Fruit fly (Drosophila melanogaster) whole organism, embryonic: ENCODE data around the gene Muc30E.
A peak's percentile ranks its signal among the peaks of the same experiment; 100 is the strongest.

Experiments
- Adf1 ChIP-seq: fragments of 200-800 bp; sonication (Bioruptor generic); IDR thresholded peaks from 2 replicates; pipeline ENCODE4 v1.3.6; 2022; ENCODE audit warnings: missing biosample characterization, missing genetic modification characterization
- Atf6 ChIP-seq: fragments of 200-800 bp; sonication (Bioruptor generic); IDR thresholded peaks from 2 replicates; pipeline ENCODE4 v1.3.6; 2022; ENCODE audit warnings: missing biosample characterization, missing genetic modification characterization
- BtbVII ChIP-seq: fragments of 200-800 bp; sonication (Bioruptor generic); optimal IDR thresholded peaks from 3 replicates; lab custom pipeline; 2017; ENCODE audit warnings: missing biosample characterization, mild to moderate bottlenecking, missing genetic modification characterization
- CG10431 ChIP-seq: fragments of 200-800 bp; sonication (Bioruptor generic); optimal IDR thresholded peaks from 3 replicates; lab custom pipeline; 2018; ENCODE audit warnings: missing biosample characterization, mild to moderate bottlenecking, missing genetic modification characterization
- CG10565 ChIP-seq: fragments of 200-800 bp; sonication (Bioruptor generic); optimal IDR thresholded peaks from 3 replicates; lab custom pipeline; 2016; ENCODE audit warnings: missing biosample characterization, mild to moderate bottlenecking, missing genetic modification characterization
- CG11695 ChIP-seq: fragments of 200-800 bp; sonication (Bioruptor generic); IDR thresholded peaks from 3 replicates; pipeline ENCODE4 v1.3.6; 2022; ENCODE audit warnings: missing biosample characterization, missing genetic modification characterization
- CG12769 ChIP-seq: fragments of 200-800 bp; sonication (Bioruptor generic); optimal IDR thresholded peaks from 2 replicates; lab custom pipeline; 2019; ENCODE audit warnings: missing biosample characterization, mild to moderate bottlenecking, missing genetic modification characterization, moderate library complexity
- CG15514 ChIP-seq: fragments of 200-800 bp; sonication (Bioruptor generic); optimal IDR thresholded peaks from 3 replicates; lab custom pipeline; 2017; ENCODE audit warnings: missing biosample characterization, missing genetic modification characterization, mild to moderate bottlenecking, moderate library complexity, missing genetic modification reagents
- CG16815 ChIP-seq: fragments of 200-800 bp; sonication (Bioruptor generic); optimal IDR thresholded peaks from 3 replicates; lab custom pipeline; 2017; ENCODE audit warnings: missing biosample characterization, mild to moderate bottlenecking, missing genetic modification characterization
- CG18599 ChIP-seq: fragments of 200-800 bp; sonication (Bioruptor generic); optimal IDR thresholded peaks from 3 replicates; lab custom pipeline; 2017; ENCODE audit warnings: missing biosample characterization, missing genetic modification characterization, mild to moderate bottlenecking, moderate library complexity, missing genetic modification reagents
- CG3163 ChIP-seq: fragments of 200-800 bp; sonication (Bioruptor generic); optimal IDR thresholded peaks from 3 replicates; lab custom pipeline; 2016; ENCODE audit warnings: missing biosample characterization, missing genetic modification characterization
- CG32532 ChIP-seq: fragments of 200-800 bp; sonication (Bioruptor generic); IDR thresholded peaks from 2 replicates; pipeline ENCODE4 v1.3.6; 2022; ENCODE audit warnings: missing biosample characterization, missing genetic modification characterization
- CG34376 ChIP-seq: fragments of 200-800 bp; sonication (Bioruptor generic); optimal IDR thresholded peaks from 2 replicates; lab custom pipeline; 2018; ENCODE audit warnings: missing biosample characterization, mild to moderate bottlenecking, missing genetic modification characterization
- CG34422 ChIP-seq: fragments of 200-800 bp; sonication (Bioruptor generic); IDR thresholded peaks from 3 replicates; pipeline ENCODE4 v1.3.6; 2022; ENCODE audit warnings: missing biosample characterization, missing genetic modification characterization
- CG3847 ChIP-seq: fragments of 200-800 bp; sonication (Bioruptor generic); IDR thresholded peaks from 2 replicates; pipeline ENCODE4 v1.3.6; 2022; ENCODE audit warnings: missing biosample characterization, missing genetic modification characterization
- CG3995 ChIP-seq: fragments of 200-800 bp; sonication (Bioruptor generic); optimal IDR thresholded peaks from 3 replicates; lab custom pipeline; 2016; ENCODE audit warnings: missing biosample characterization, missing genetic modification characterization
- CG5953 ChIP-seq: fragments of 200-800 bp; sonication (Bioruptor generic); IDR thresholded peaks from 2 replicates; pipeline ENCODE4 v1.3.6; 2022; ENCODE audit warnings: missing biosample characterization, missing genetic modification characterization
- CG6175 ChIP-seq: fragments of 200-800 bp; sonication (Bioruptor generic); IDR thresholded peaks from 3 replicates; pipeline ENCODE4 v1.3.6; 2022; ENCODE audit warnings: missing biosample characterization, missing genetic modification characterization
- CG6689 ChIP-seq: fragments of 200-800 bp; sonication (Bioruptor generic); IDR thresholded peaks from 2 replicates; pipeline ENCODE4 v1.3.6; 2022; ENCODE audit warnings: missing biosample characterization, missing genetic modification characterization
- CG9817 ChIP-seq: fragments of 200-800 bp; sonication (Bioruptor generic); optimal IDR thresholded peaks from 2 replicates; lab custom pipeline; 2018; ENCODE audit warnings: missing biosample characterization, mild to moderate bottlenecking, missing genetic modification characterization, moderate library complexity
- CrebB ChIP-seq: fragments of 200-800 bp; sonication (Bioruptor generic); optimal IDR thresholded peaks from 3 replicates; lab custom pipeline; 2018; ENCODE audit warnings: missing biosample characterization, mild to moderate bottlenecking, missing genetic modification characterization
- Dref ChIP-seq: fragments of 200-800 bp; sonication (Bioruptor generic); IDR thresholded peaks from 2 replicates; pipeline ENCODE4 v1.3.6; 2022; ENCODE audit warnings: missing biosample characterization, missing genetic modification characterization
- E2f1 ChIP-seq: fragments of 200-800 bp; sonication (Bioruptor generic); IDR thresholded peaks from 2 replicates; pipeline ENCODE4 v1.3.6; 2022; ENCODE audit warnings: missing biosample characterization, missing genetic modification characterization
- Hey ChIP-seq: fragments of 200-800 bp; sonication (Bioruptor generic); optimal IDR thresholded peaks from 3 replicates; lab custom pipeline; 2018; ENCODE audit warnings: missing biosample characterization, mild to moderate bottlenecking, missing genetic modification characterization
- Hr39 ChIP-seq: fragments of >200 bp; optimal IDR thresholded peaks from 2 replicates; lab custom pipeline; 2017
- Hr78 ChIP-seq, 2 experiments: fragments of 200-800 bp in 1 of 2; fragments of >200 bp in 1 of 2; sonication (Bioruptor generic) in 1 of 2; optimal IDR thresholded peaks; 2 replicates each; lab custom pipeline; 2017 to 2019; ENCODE audit warnings: missing biosample characterization in 2 of 2, missing genetic modification characterization in 2 of 2, mild to moderate bottlenecking in 1 of 2, moderate library complexity in 1 of 2
- Med ChIP-seq: fragments of 200-800 bp; sonication (Bioruptor generic); peaks from one replicate; lab custom pipeline; 2016; ENCODE audit warnings: missing biosample characterization, missing genetic modification characterization, mild to moderate bottlenecking, inconsistent platforms, moderate library complexity
- Mrtf ChIP-seq: fragments of 200-800 bp; sonication (Bioruptor generic); IDR thresholded peaks from 3 replicates; pipeline ENCODE4 v1.3.6; 2022; ENCODE audit warnings: missing biosample characterization, missing genetic modification characterization
- PHDP ChIP-seq: fragments of 200-800 bp; sonication (Bioruptor generic); optimal IDR thresholded peaks from 3 replicates; lab custom pipeline; 2018; ENCODE audit warnings: missing biosample characterization, mild to moderate bottlenecking, missing genetic modification characterization, moderate library complexity
- Rfx ChIP-seq: fragments of 200-800 bp; sonication (Bioruptor generic); IDR thresholded peaks from 2 replicates; pipeline ENCODE4 v1.3.6; 2022; ENCODE audit warnings: missing biosample characterization, missing genetic modification characterization
- Stat92E ChIP-seq, 3 experiments: fragments of >200 bp in 2 of 3; fragments of 200-800 bp in 1 of 3; sonication (Bioruptor generic) in 1 of 3; optimal IDR thresholded peaks; 2 replicates each; lab custom pipeline; 2017 to 2019; ENCODE audit warnings: missing biosample characterization in 3 of 3, missing genetic modification characterization in 3 of 3, mild to moderate bottlenecking in 1 of 3, moderate library complexity in 1 of 3
- Tbp ChIP-seq: fragments of >200 bp; optimal IDR thresholded peaks from 2 replicates; lab custom pipeline; 2018; ENCODE audit warnings: missing biosample characterization, missing genetic modification characterization
- ash1 ChIP-seq: fragments of 200-800 bp; sonication (Bioruptor generic); optimal IDR thresholded peaks from 2 replicates; lab custom pipeline; 2018; ENCODE audit warnings: missing biosample characterization, mild to moderate bottlenecking, missing genetic modification characterization
- bigmax ChIP-seq: fragments of 200-800 bp; sonication (Bioruptor generic); optimal IDR thresholded peaks from 2 replicates; lab custom pipeline; 2018; ENCODE audit warnings: missing biosample characterization, mild to moderate bottlenecking, missing genetic modification characterization
- caup ChIP-seq: fragments of 200-800 bp; sonication (Bioruptor generic); optimal IDR thresholded peaks from 3 replicates; lab custom pipeline; 2017; ENCODE audit warnings: missing biosample characterization, mild to moderate bottlenecking, missing genetic modification characterization, moderate library complexity; ENCODE audit not compliant: severe bottlenecking
- cg ChIP-seq: fragments of 200-800 bp; sonication (Bioruptor generic); optimal IDR thresholded peaks from 3 replicates; lab custom pipeline; 2019; ENCODE audit warnings: missing biosample characterization, mild to moderate bottlenecking, missing genetic modification characterization, moderate library complexity
- ci ChIP-seq: fragments of 200-800 bp; sonication (Bioruptor generic); IDR thresholded peaks from 3 replicates; pipeline ENCODE4 v1.3.6; 2022; ENCODE audit warnings: missing biosample characterization, missing genetic modification characterization
- corto ChIP-seq: fragments of 200-800 bp; sonication (Bioruptor generic); optimal IDR thresholded peaks from 2 replicates; lab custom pipeline; 2016; ENCODE audit warnings: missing biosample characterization, mild to moderate bottlenecking, missing genetic modification characterization, moderate library complexity
- grn ChIP-seq: fragments of 200-800 bp; sonication (Bioruptor generic); optimal IDR thresholded peaks from 3 replicates; lab custom pipeline; 2017; ENCODE audit warnings: missing biosample characterization, missing genetic modification characterization
- kni ChIP-seq: fragments of 200-800 bp; sonication (Bioruptor generic); optimal IDR thresholded peaks from 3 replicates; lab custom pipeline; 2017; ENCODE audit warnings: mild to moderate bottlenecking, missing biosample characterization, missing genetic modification reagents, missing genetic modification characterization
- lbe ChIP-seq: fragments of 200-800 bp; sonication (Bioruptor generic); optimal IDR thresholded peaks from 2 replicates; lab custom pipeline; 2016; ENCODE audit warnings: missing biosample characterization, mild to moderate bottlenecking, missing genetic modification characterization
- mirr ChIP-seq: fragments of 200-800 bp; sonication (Bioruptor generic); optimal IDR thresholded peaks from 3 replicates; lab custom pipeline; 2018; ENCODE audit warnings: missing biosample characterization, mild to moderate bottlenecking, missing genetic modification characterization
- nmo ChIP-seq: fragments of 200-800 bp; sonication (Bioruptor generic); optimal IDR thresholded peaks from 2 replicates; lab custom pipeline; 2018; ENCODE audit warnings: missing biosample characterization, mild to moderate bottlenecking, missing genetic modification characterization, moderate library complexity
- oc ChIP-seq: fragments of 200-800 bp; sonication (Bioruptor generic); optimal IDR thresholded peaks from 2 replicates; lab custom pipeline; 2018; ENCODE audit warnings: missing biosample characterization, mild to moderate bottlenecking, missing genetic modification characterization, moderate library complexity
- pnt ChIP-seq: fragments of 200-800 bp; sonication (Bioruptor generic); optimal IDR thresholded peaks from 3 replicates; lab custom pipeline; 2016; ENCODE audit warnings: missing biosample characterization, missing genetic modification characterization
- pum ChIP-seq: fragments of 200-800 bp; sonication (Bioruptor generic); optimal IDR thresholded peaks from 2 replicates; lab custom pipeline; 2016; ENCODE audit warnings: missing biosample characterization, missing genetic modification characterization
- ranshi ChIP-seq: fragments of 200-800 bp; sonication (Bioruptor generic); IDR thresholded peaks from 2 replicates; pipeline ENCODE4 v1.3.6; 2022; ENCODE audit warnings: missing biosample characterization, missing genetic modification characterization
- sd ChIP-seq: fragments of 200-800 bp; sonication (Bioruptor generic); optimal IDR thresholded peaks from 3 replicates; lab custom pipeline; 2018; ENCODE audit warnings: missing biosample characterization, mild to moderate bottlenecking, missing genetic modification characterization, moderate library complexity
- vfl ChIP-seq: fragments of 200-800 bp; sonication (Bioruptor generic); optimal IDR thresholded peaks from 2 replicates; lab custom pipeline; 2016; ENCODE audit warnings: missing biosample characterization, missing genetic modification characterization
- zen ChIP-seq: fragments of 200-800 bp; sonication (Bioruptor generic); optimal IDR thresholded peaks from 3 replicates; lab custom pipeline; 2018; ENCODE audit warnings: missing biosample characterization, mild to moderate bottlenecking, missing genetic modification characterization, moderate library complexity

Gene Muc30E

DNA sequence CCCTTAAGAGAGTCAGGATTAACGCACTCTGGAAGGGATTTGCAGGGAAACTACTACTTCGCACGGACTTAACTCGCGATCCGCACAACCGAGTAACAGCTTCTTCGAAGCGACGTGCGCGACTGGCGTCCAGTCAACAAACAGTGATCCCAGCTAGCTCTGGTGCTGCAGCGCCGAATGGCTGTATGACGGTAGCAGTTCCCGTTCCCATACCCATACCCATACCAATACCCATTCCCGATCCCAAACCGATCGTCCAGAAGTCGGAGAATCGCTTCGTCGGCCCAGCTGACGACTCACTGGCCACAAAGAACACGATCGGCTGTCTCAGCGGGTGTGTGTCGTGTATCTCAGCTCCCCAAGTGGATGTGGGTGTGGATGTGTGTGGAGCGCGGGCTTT lies 44.3 kb upstream of the Muc30E start, which contains the start of gene CG5853 (continued):
- peak; percentile 67 for TF ChIP-seq kni (GFP tag; lab: Kevin White, UChicago)
- peak; percentile 11 for TF ChIP-seq sd (tag; lab: Kevin White, UChicago)
- TF ChIP-seq CG3847 (GFP tag; lab: Robert Waterston, UW) = no peak
- TF ChIP-seq CG3995 (GFP tag; lab: Kevin White, UChicago) = peak; percentile 85
- peak; percentile 43 for TF ChIP-seq CG18599 (GFP tag; lab: Kevin White, UChicago)
- TF ChIP-seq CG6689 (GFP tag; lab: Robert Waterston, UW) = no peak
- peak; percentile 37; the same call in 1 of the 2 replicates for TF ChIP-seq CG5953 (GFP tag; lab: Robert Waterston, UW)
- peak; percentile 25 for TF ChIP-seq CG3163
- TF ChIP-seq PHDP = peak; percentile 4
- no peak for TF ChIP-seq zen (tag; lab: Kevin White, UChicago)
- no peak for TF ChIP-seq corto (GFP tag; lab: Kevin White, UChicago)
- peak; percentile 70 for TF ChIP-seq Med (GFP tag; lab: Kevin White, UChicago)
- TF ChIP-seq Adf1 (GFP tag; lab: Robert Waterston, UW) = peak; percentile 34; the same call in 1 of the 2 replicates
- TF ChIP-seq lbe = peak; percentile 49
- TF ChIP-seq CG34422 (GFP tag; lab: Robert Waterston, UW) = 0 out of 3 replicates have a peak, but pooled peaks have one; percentile 21
- TF ChIP-seq CG11695 (GFP tag; lab: Robert Waterston, UW) = 0 out of 3 replicates have a peak, but pooled peaks have one; percentile 30
- TF ChIP-seq CG32532 (GFP tag; lab: Robert Waterston, UW) = peak; percentile 52; the same call in 1 of the 2 replicates
- TF ChIP-seq CG34376 (GFP tag; lab: Kevin White, UChicago) = peak; percentile 63
- peak; percentile 34; the same call in 1 of the 2 replicates for TF ChIP-seq Dref
- peak; percentile 99 for TF ChIP-seq CG12769 (tag; lab: Kevin White, UChicago)
- TF ChIP-seq CG15514 (GFP tag; lab: Kevin White, UChicago) = peak; percentile 25
- TF ChIP-seq Tbp = no peak
- TF ChIP-seq Mrtf (GFP tag; lab: Robert Waterston, UW) = 0 out of 3 replicates have a peak, but pooled peaks have one; percentile 11
- peak; percentile 10 for TF ChIP-seq grn (GFP tag; lab: Kevin White, UChicago)
- peak; percentile 36 for TF ChIP-seq caup (GFP tag; lab: Kevin White, UChicago)
- TF ChIP-seq Atf6 (GFP tag; lab: Robert Waterston, UW) = peak; percentile 28; the same call in 1 of the 2 replicates
- peak; percentile 53; the same call in 1 of the 3 replicates for TF ChIP-seq CG6175 (GFP tag; lab: Robert Waterston, UW)
- TF ChIP-seq ash1 (GFP tag; lab: Kevin White, UChicago) = peak; percentile 52
- no peak for TF ChIP-seq BtbVII (GFP tag; lab: Kevin White, UChicago)
- TF ChIP-seq pum (GFP tag; lab: Kevin White, UChicago) = no peak
- peak; percentile 0 for TF ChIP-seq CrebB (tag; lab: Kevin White, UChicago)
- TF ChIP-seq ci (GFP tag; lab: Robert Waterston, UW) = peak; percentile 62
- TF ChIP-seq Rfx = peak; percentile 52
- peak; percentile 84 for TF ChIP-seq mirr (GFP tag; lab: Kevin White, UChicago)
- peak; percentile 66 for TF ChIP-seq Hey
- TF ChIP-seq pnt = no peak

DNA sequence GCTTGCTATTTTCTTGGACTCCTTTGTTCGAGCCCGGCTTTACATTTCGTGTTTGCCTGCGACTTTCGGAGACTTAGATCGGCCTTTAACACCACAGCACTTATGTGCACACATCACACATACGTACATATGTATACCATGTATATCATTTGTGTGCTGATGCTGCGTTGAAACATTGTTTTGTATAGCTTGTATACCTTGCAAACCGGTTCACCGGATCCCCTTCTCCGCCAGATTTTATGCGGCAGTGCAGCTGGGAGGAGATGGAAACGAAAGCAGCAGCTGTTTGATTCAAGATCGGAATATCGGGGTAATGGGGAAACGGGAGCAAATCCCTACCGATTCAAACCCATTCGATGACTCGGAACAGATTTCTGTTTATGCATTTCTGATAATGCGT lies 43.1 kb upstream of the Muc30E start:
- no peak for TF ChIP-seq vfl (GFP tag; lab: Kevin White, UChicago)
- peak; percentile 24; the same call in 1 of the 2 replicates for TF ChIP-seq ranshi (GFP tag; lab: Robert Waterston, UW)
- peak; percentile 98 for TF ChIP-seq CG10431 (GFP tag; lab: Kevin White, UChicago)
- TF ChIP-seq bigmax (GFP tag; lab: Kevin White, UChicago) = no peak
- TF ChIP-seq CG12769 (tag; lab: Kevin White, UChicago) = peak; percentile 16
- no peak for TF ChIP-seq CG16815 (GFP tag; lab: Kevin White, UChicago)
- peak; percentile 19 for TF ChIP-seq oc
- TF ChIP-seq nmo (GFP tag; lab: Kevin White, UChicago) = no peak
- TF ChIP-seq cg = peak; percentile 19
- TF ChIP-seq Hr39 (lab: Kevin White, UChicago) = no peak
- no peak for TF ChIP-seq E2f1
- TF ChIP-seq Stat92E (GFP tag; optimal IDR thresholded peaks at IDR 0.05; lab: Kevin White, UChicago) = peak in 1 of 3 experiments; percentile 49
- TF ChIP-seq Hr78 (GFP tag; optimal IDR thresholded peaks at IDR 0.05; lab: Kevin White, UChicago) = peak in 1 of 2 experiments; percentile 35
- TF ChIP-seq CG9817 (tag; lab: Kevin White, UChicago) = no peak
- peak; percentile 79 for TF ChIP-seq kni (GFP tag; lab: Kevin White, UChicago)
- peak; percentile 74 for TF ChIP-seq Med (GFP tag; lab: Kevin White, UChicago)
- TF ChIP-seq CG10565 (GFP tag; lab: Kevin White, UChicago) = no peak
